Worm (Caenorhabditis elegans) whole organism, late embryonic: Measurements from ENCODE around the gene clc-33.

Experiments used
- C08G9.2 ChIP-seq: sonication (generic microtip); optimal IDR thresholded peaks from 2 replicates; lab custom pipeline; 2016; ENCODE audit warnings: mild to moderate bottlenecking, missing genetic modification characterization, moderate library complexity, missing compliant biosample characterization
- F13H6.1 ChIP-seq: sonication (generic microtip); optimal IDR thresholded peaks from 2 replicates; lab custom pipeline; 2016; ENCODE audit warnings: missing genetic modification characterization, missing compliant biosample characterization
- T23F11.4 ChIP-seq: fragments of 200-800 bp; sonication (Bioruptor generic); optimal IDR thresholded peaks from 2 replicates; lab custom pipeline; 2018; ENCODE audit warnings: mild to moderate bottlenecking, missing genetic modification characterization, missing compliant biosample characterization
- Y22D7AL.16 ChIP-seq: sonication (generic microtip); optimal IDR thresholded peaks from 2 replicates; lab custom pipeline; 2016; ENCODE audit warnings: missing genetic modification characterization, missing compliant biosample characterization
- ahr-1 ChIP-seq: sonication (generic microtip); optimal IDR thresholded peaks from 2 replicates; lab custom pipeline; 2016; ENCODE audit warnings: missing genetic modification characterization, missing compliant biosample characterization
- ceh-18 ChIP-seq: sonication (generic microtip); optimal IDR thresholded peaks from 2 replicates; lab custom pipeline; 2016; ENCODE audit warnings: missing genetic modification characterization, missing compliant biosample characterization
- ceh-19 ChIP-seq: fragments of 200-800 bp; sonication (Bioruptor generic); optimal IDR thresholded peaks from 2 replicates; lab custom pipeline; 2018; ENCODE audit warnings: mild to moderate bottlenecking, missing genetic modification characterization, missing compliant biosample characterization
- ceh-2 ChIP-seq: sonication (generic microtip); optimal IDR thresholded peaks from 2 replicates; lab custom pipeline; 2016; ENCODE audit warnings: missing genotype, missing genetic modification characterization, missing compliant biosample characterization
- ceh-22 ChIP-seq: sonication (generic microtip); optimal IDR thresholded peaks from 2 replicates; lab custom pipeline; 2017; ENCODE audit warnings: missing biosample characterization, missing genetic modification characterization
- ceh-24 ChIP-seq: sonication (generic microtip); optimal IDR thresholded peaks from 2 replicates; lab custom pipeline; 2016; ENCODE audit warnings: mild to moderate bottlenecking, missing genetic modification characterization, missing compliant biosample characterization
- ceh-30 ChIP-seq: fragments of 150-350 bp; optimal IDR thresholded peaks from 2 replicates; lab custom pipeline; 2014; ENCODE audit warnings: missing biosample characterization, missing genetic modification characterization
- ceh-34 ChIP-seq: sonication (generic microtip); optimal IDR thresholded peaks from 2 replicates; lab custom pipeline; 2016; ENCODE audit warnings: mild to moderate bottlenecking, missing genetic modification characterization, missing compliant biosample characterization
- ceh-45 ChIP-seq: fragments of 200-800 bp; sonication (Bioruptor generic); IDR thresholded peaks from 2 replicates; pipeline ENCODE4 v1.3.6; 2022; ENCODE audit warnings: missing genetic modification reagents, missing genetic modification characterization, missing compliant biosample characterization
- ceh-48 ChIP-seq: sonication (generic microtip); optimal IDR thresholded peaks from 2 replicates; lab custom pipeline; 2016; ENCODE audit warnings: missing genetic modification characterization, inconsistent platforms, missing compliant biosample characterization
- che-1 ChIP-seq: sonication (generic microtip); optimal IDR thresholded peaks from 2 replicates; lab custom pipeline; 2016; ENCODE audit warnings: mild to moderate bottlenecking, missing genetic modification characterization, missing compliant biosample characterization
- dmd-4 ChIP-seq: sonication (generic microtip); optimal IDR thresholded peaks from 2 replicates; lab custom pipeline; 2016; ENCODE audit warnings: borderline replicate concordance, missing genetic modification characterization, missing compliant biosample characterization
- dve-1 ChIP-seq: sonication (generic microtip); optimal IDR thresholded peaks from 2 replicates; lab custom pipeline; 2017; ENCODE audit warnings: antibody characterized with exemption, mild to moderate bottlenecking, missing genetic modification characterization, missing compliant biosample characterization
- elt-2 ChIP-seq: sonication (generic microtip); optimal IDR thresholded peaks from 2 replicates; lab custom pipeline; 2016; ENCODE audit warnings: missing genetic modification reagents, missing genetic modification characterization, missing compliant biosample characterization
- ets-4 ChIP-seq: sonication (generic microtip); optimal IDR thresholded peaks from 2 replicates; lab custom pipeline; 2016; ENCODE audit warnings: missing genetic modification characterization, missing compliant biosample characterization
- fkh-10 ChIP-seq: fragments of 150-350 bp; optimal IDR thresholded peaks from 2 replicates; lab custom pipeline; 2014; ENCODE audit warnings: missing biosample characterization, missing genetic modification reagents, missing genetic modification characterization
- fkh-6 ChIP-seq: sonication (generic microtip); optimal IDR thresholded peaks from 2 replicates; lab custom pipeline; 2016; ENCODE audit warnings: missing genetic modification characterization, missing compliant biosample characterization
- gmeb-2 ChIP-seq: sonication (generic microtip); optimal IDR thresholded peaks from 2 replicates; lab custom pipeline; 2016; ENCODE audit warnings: missing genetic modification characterization, inconsistent platforms, missing compliant biosample characterization
- hlh-13 ChIP-seq: fragments of 200-800 bp; sonication (Bioruptor generic); optimal IDR thresholded peaks from 2 replicates; lab custom pipeline; 2018; ENCODE audit warnings: mild to moderate bottlenecking, missing genetic modification characterization, missing compliant biosample characterization
- hlh-30 ChIP-seq: sonication (generic microtip); optimal IDR thresholded peaks from 2 replicates; lab custom pipeline; 2017; ENCODE audit warnings: antibody characterized with exemption, missing genetic modification characterization, missing compliant biosample characterization; ENCODE audit not compliant: insufficient read depth
- hlh-6 ChIP-seq: sonication (generic microtip); optimal IDR thresholded peaks from 2 replicates; lab custom pipeline; 2016; ENCODE audit warnings: missing genotype, missing genetic modification characterization, missing compliant biosample characterization
- hlh-8 ChIP-seq: sonication (generic microtip); optimal IDR thresholded peaks from 2 replicates; lab custom pipeline; 2016; ENCODE audit warnings: missing genotype, missing genetic modification characterization, missing compliant biosample characterization
- lim-6 ChIP-seq: sonication (generic microtip); optimal IDR thresholded peaks from 2 replicates; lab custom pipeline; 2016; ENCODE audit warnings: missing genetic modification characterization, missing compliant biosample characterization
- madf-2 ChIP-seq: sonication (generic microtip); optimal IDR thresholded peaks from 2 replicates; lab custom pipeline; 2017; ENCODE audit warnings: missing genetic modification characterization, missing compliant biosample characterization
- nfya-1 ChIP-seq: sonication (generic microtip); optimal IDR thresholded peaks from 2 replicates; lab custom pipeline; 2017; ENCODE audit warnings: missing genetic modification characterization, mild to moderate bottlenecking, missing compliant biosample characterization, antibody characterized with exemption, moderate library complexity
- nhr-11 ChIP-seq: fragments of 150-350 bp; optimal IDR thresholded peaks from 2 replicates; lab custom pipeline; 2014; ENCODE audit warnings: missing biosample characterization, missing genetic modification characterization
- nhr-232 ChIP-seq: sonication (generic microtip); optimal IDR thresholded peaks from 2 replicates; lab custom pipeline; 2016; ENCODE audit warnings: missing genetic modification characterization, missing compliant biosample characterization
- npax-4 ChIP-seq: sonication (generic microtip); optimal IDR thresholded peaks from 2 replicates; lab custom pipeline; 2016; ENCODE audit warnings: missing genetic modification characterization, missing compliant biosample characterization
- pag-3 ChIP-seq: sonication (generic microtip); optimal IDR thresholded peaks from 2 replicates; lab custom pipeline; 2016; ENCODE audit warnings: missing compliant biosample characterization, missing genetic modification characterization, borderline replicate concordance
- pax-1 ChIP-seq: fragments of 150-350 bp; optimal IDR thresholded peaks from 2 replicates; lab custom pipeline; 2014; ENCODE audit warnings: missing biosample characterization, missing genetic modification characterization
- pha-2 ChIP-seq: sonication (generic microtip); optimal IDR thresholded peaks from 2 replicates; lab custom pipeline; 2017; ENCODE audit warnings: mild to moderate bottlenecking, missing genetic modification characterization, missing compliant biosample characterization
- pha-4 ChIP-seq: fragments of 150-350 bp; optimal IDR thresholded peaks from 2 replicates; lab custom pipeline; 2018; ENCODE audit warnings: missing biosample characterization, missing genetic modification reagents, missing genetic modification characterization
- pqm-1 ChIP-seq: sonication (generic microtip); optimal IDR thresholded peaks from 2 replicates; lab custom pipeline; 2016; ENCODE audit warnings: missing genetic modification characterization, missing compliant biosample characterization
- sdc-2 ChIP-seq: sonication (generic microtip); optimal IDR thresholded peaks from 2 replicates; lab custom pipeline; 2016; ENCODE audit warnings: missing genotype, missing genetic modification characterization, missing compliant biosample characterization
- sox-2 ChIP-seq: fragments of 200-800 bp; sonication (Bioruptor generic); IDR thresholded peaks from 2 replicates; pipeline ENCODE4 v1.3.6; 2022; ENCODE audit warnings: missing genetic modification reagents, missing genetic modification characterization, missing compliant biosample characterization
- sox-4 ChIP-seq: sonication (generic microtip); optimal IDR thresholded peaks from 2 replicates; lab custom pipeline; 2017; ENCODE audit warnings: mild to moderate bottlenecking, missing genetic modification characterization, inconsistent platforms, missing compliant biosample characterization
- syd-9 ChIP-seq: sonication (generic microtip); optimal IDR thresholded peaks from 2 replicates; lab custom pipeline; 2016; ENCODE audit warnings: mild to moderate bottlenecking, missing genetic modification characterization, moderate library complexity, missing compliant biosample characterization
- tbx-2 ChIP-seq: sonication (generic microtip); optimal IDR thresholded peaks from 2 replicates; lab custom pipeline; 2016; ENCODE audit warnings: missing genetic modification characterization, missing compliant biosample characterization
- tbx-7 ChIP-seq: sonication (generic microtip); optimal IDR thresholded peaks from 2 replicates; lab custom pipeline; 2016; ENCODE audit warnings: missing genotype, missing genetic modification characterization, missing compliant biosample characterization
- unc-86 ChIP-seq: sonication (generic microtip); optimal IDR thresholded peaks from 2 replicates; lab custom pipeline; 2016; ENCODE audit warnings: missing genetic modification characterization, missing compliant biosample characterization
- ztf-16 ChIP-seq: sonication (generic microtip); optimal IDR thresholded peaks from 2 replicates; lab custom pipeline; 2017; ENCODE audit warnings: missing genetic modification characterization, missing compliant biosample characterization

The clc-33 gene

ce11 chrII:868240-868864 is 28.1 kb downstream of the clc-33 start, which contains the start of gene fbxc-51:
TSS of gene fbxc-51 (plus strand) at chrII:868814.
- TF ChIP-seq dve-1 (tag; lab: Kevin White, UChicago) (no peak), elt-2 (tag; lab: Kevin White, UChicago) (peak; percentile 30), ceh-48 (tag; lab: Kevin White, UChicago) (no peak)

- no peak for TF ChIP-seq ztf-16
- TF ChIP-seq nhr-11, result no peak
- no peak for TF ChIP-seq ceh-30 (tag; lab: Kevin White, UChicago)
- no peak for TF ChIP-seq dmd-4
- no peak for TF ChIP-seq tbx-2
- TF ChIP-seq ceh-18 (tag; lab: Kevin White, UChicago), result no peak
- no peak for TF ChIP-seq lim-6 (tag; lab: Kevin White, UChicago)
- TF ChIP-seq ceh-34 (tag; lab: Kevin White, UChicago), result no peak
- no peak for TF ChIP-seq fkh-10 (GFP tag; lab: Kevin White, UChicago)
These were observed 29.1 kb downstream of the clc-33 start for ce11 chrII:869316-869715.

ce11 chrII:872993-873787 is 33.0 kb downstream of the clc-33 start, which contains the start of gene alg-2:
TSS of gene alg-2 (plus strand) at chrII:873212.
- no peak for TF ChIP-seq madf-2
- no peak for TF ChIP-seq pqm-1 (tag; lab: Kevin White, UChicago)
- no peak for TF ChIP-seq fkh-6 (tag; lab: Kevin White, UChicago)
- no peak for TF ChIP-seq npax-4
- TF ChIP-seq gmeb-2 (tag; lab: Kevin White, UChicago), result no peak
- peak; percentile 15 for TF ChIP-seq ets-4 (tag; lab: Kevin White, UChicago)
- no peak for TF ChIP-seq ceh-22 (tag; lab: Kevin White, UChicago)
- TF ChIP-seq nhr-232 (tag; lab: Kevin White, UChicago), result no peak
- TF ChIP-seq hlh-30, result no peak
- no peak for TF ChIP-seq sdc-2 (tag; lab: Kevin White, UChicago)
- peak; percentile 26 for TF ChIP-seq che-1 (tag; lab: Kevin White, UChicago)
- TF ChIP-seq elt-2 (tag; lab: Kevin White, UChicago), result peak; percentile 53
- no peak for TF ChIP-seq hlh-6
- TF ChIP-seq T23F11.4, result no peak
- no peak for TF ChIP-seq ceh-45
- TF ChIP-seq unc-86 (tag; lab: Kevin White, UChicago), result no peak
- TF ChIP-seq tbx-7 (tag; lab: Kevin White, UChicago), result no peak
- no peak for TF ChIP-seq lim-6 (tag; lab: Kevin White, UChicago)
- TF ChIP-seq ceh-2, result no peak
- TF ChIP-seq ceh-24 (tag; lab: Kevin White, UChicago), result no peak
- TF ChIP-seq ceh-30 (tag; lab: Kevin White, UChicago), result no peak
- TF ChIP-seq tbx-2, result no peak
- no peak for TF ChIP-seq syd-9
- TF ChIP-seq pag-3 (tag; lab: Kevin White, UChicago), result no peak
- TF ChIP-seq ceh-18 (tag; lab: Kevin White, UChicago), result no peak
- no peak for TF ChIP-seq dmd-4
- TF ChIP-seq dve-1 (tag; lab: Kevin White, UChicago), result no peak
- TF ChIP-seq pha-4 (tag; lab: Kevin White, UChicago), result no peak
- TF ChIP-seq nhr-11, result no peak
- TF ChIP-seq sox-4, result no peak
- no peak for TF ChIP-seq ceh-19
- TF ChIP-seq Y22D7AL.16 (tag; lab: Kevin White, UChicago), result no peak
- peak; percentile 67 for TF ChIP-seq ceh-48 (tag; lab: Kevin White, UChicago)
- TF ChIP-seq ahr-1, result no peak
- no peak for TF ChIP-seq pax-1 (tag; lab: Kevin White, UChicago)
- TF ChIP-seq F13H6.1, result no peak
- no peak for TF ChIP-seq pha-2 (tag; lab: Kevin White, UChicago)
- TF ChIP-seq hlh-13 (GFP tag; lab: Kevin White, UChicago), result no peak
- no peak for TF ChIP-seq fkh-10 (GFP tag; lab: Kevin White, UChicago)
- no peak for TF ChIP-seq C08G9.2 (tag; lab: Kevin White, UChicago)
- no peak for TF ChIP-seq ceh-34 (tag; lab: Kevin White, UChicago)
- no peak for TF ChIP-seq nfya-1
- no peak for TF ChIP-seq sox-2 (GFP tag; lab: Robert Waterston, UW)
- no peak for TF ChIP-seq hlh-8 (tag; lab: Kevin White, UChicago)
